Worm (Caenorhabditis elegans) whole organism, L2 larva: ENCODE measurements around the gene cnb-1.

Experiments used
- F13H6.1 ChIP-seq: sonication (generic microtip); optimal IDR thresholded peaks from 2 replicates; lab custom pipeline; 2016; ENCODE audit warnings: missing genetic modification characterization, missing compliant biosample characterization
- alr-1 ChIP-seq: fragments of 150-350 bp; optimal IDR thresholded peaks from 2 replicates; lab custom pipeline; 2014; ENCODE audit warnings: missing biosample characterization, missing genetic modification characterization
- aly-2 ChIP-seq: fragments of 150-350 bp; optimal IDR thresholded peaks from 2 replicates; lab custom pipeline; 2014; ENCODE audit warnings: missing biosample characterization, missing genetic modification characterization
- blmp-1 ChIP-seq: sonication (generic microtip); optimal IDR thresholded peaks from 2 replicates; lab custom pipeline; 2017; ENCODE audit warnings: missing genetic modification characterization, mild to moderate bottlenecking, missing compliant biosample characterization, antibody characterized with exemption, moderate library complexity; ENCODE audit not compliant: insufficient read depth
- ceh-82 ChIP-seq: fragments of 150-350 bp; optimal IDR thresholded peaks from 2 replicates; lab custom pipeline; 2014; ENCODE audit warnings: missing biosample characterization, missing genetic modification characterization
- crh-2 ChIP-seq: sonication (generic microtip); optimal IDR thresholded peaks from 2 replicates; lab custom pipeline; 2017; ENCODE audit warnings: missing biosample characterization, missing genetic modification characterization
- egl-27 ChIP-seq: sonication (generic microtip); optimal IDR thresholded peaks from 3 replicates; lab custom pipeline; 2017; ENCODE audit warnings: missing biosample characterization, missing genetic modification reagents, missing genetic modification characterization
- elt-1 ChIP-seq: fragments of 150-350 bp; optimal IDR thresholded peaks from 2 replicates; lab custom pipeline; 2014; ENCODE audit warnings: missing biosample characterization, missing genetic modification characterization
- elt-3 ChIP-seq: sonication (generic microtip); optimal IDR thresholded peaks from 2 replicates; lab custom pipeline; 2017; ENCODE audit warnings: missing biosample characterization, missing genetic modification characterization
- gmeb-1 ChIP-seq: fragments of 150-350 bp; optimal IDR thresholded peaks from 2 replicates; lab custom pipeline; 2014; ENCODE audit warnings: missing biosample characterization, missing genetic modification characterization
- lin-11 ChIP-seq: fragments of 150-350 bp; sonication (generic microtip); optimal IDR thresholded peaks from 2 replicates; lab custom pipeline; 2014; ENCODE audit warnings: missing biosample characterization, missing genetic modification characterization, inconsistent platforms, mixed read lengths
- lin-13 ChIP-seq: fragments of 150-350 bp; optimal IDR thresholded peaks from 2 replicates; lab custom pipeline; 2014; ENCODE audit warnings: missing biosample characterization, missing genetic modification reagents, missing genetic modification characterization
- lin-39 ChIP-seq: fragments of 150-350 bp; optimal IDR thresholded peaks from 2 replicates; lab custom pipeline; 2014; ENCODE audit warnings: missing biosample characterization, missing genetic modification reagents, missing genetic modification characterization
- lsy-2 ChIP-seq, 2 experiments: fragments of 150-350 bp in 1 of 2; sonication (generic microtip) in 1 of 2; optimal IDR thresholded peaks; 2 replicates each; lab custom pipeline; 2014 to 2017; ENCODE audit warnings: missing biosample characterization in 2 of 2, missing genetic modification characterization in 2 of 2
- mdl-1 ChIP-seq, 2 experiments: fragments of 150-350 bp in 1 of 2; sonication (generic microtip) in 1 of 2; optimal IDR thresholded peaks; 2 replicates each; lab custom pipeline; 2017; ENCODE audit warnings: missing biosample characterization in 2 of 2, missing genetic modification characterization in 2 of 2
- nhr-11 ChIP-seq: fragments of 150-350 bp; optimal IDR thresholded peaks from 2 replicates; lab custom pipeline; 2014; ENCODE audit warnings: missing biosample characterization, missing genetic modification characterization
- nhr-12 ChIP-seq: fragments of 150-350 bp; optimal IDR thresholded peaks from 2 replicates; lab custom pipeline; 2014; ENCODE audit warnings: missing biosample characterization, missing genetic modification characterization
- nhr-237 ChIP-seq: fragments of 150-350 bp; optimal IDR thresholded peaks from 2 replicates; lab custom pipeline; 2014; ENCODE audit warnings: missing biosample characterization, missing genetic modification characterization
- nhr-25 ChIP-seq: fragments of 150-350 bp; sonication (generic microtip); optimal IDR thresholded peaks from 3 replicates; lab custom pipeline; 2014; ENCODE audit warnings: missing biosample characterization, missing genetic modification characterization
- nhr-6 ChIP-seq: fragments of 150-350 bp; optimal IDR thresholded peaks from 2 replicates; lab custom pipeline; 2014; ENCODE audit warnings: missing biosample characterization, missing genetic modification characterization
- nhr-77 ChIP-seq: fragments of 150-350 bp; optimal IDR thresholded peaks from 2 replicates; lab custom pipeline; 2014; ENCODE audit warnings: missing biosample characterization, missing genetic modification characterization
- peb-1 ChIP-seq: fragments of 150-350 bp; optimal IDR thresholded peaks from 2 replicates; lab custom pipeline; 2014; ENCODE audit warnings: missing biosample characterization, missing genetic modification characterization
- sma-3 ChIP-seq: sonication (generic microtip); optimal IDR thresholded peaks from 2 replicates; lab custom pipeline; 2016; ENCODE audit warnings: missing genetic modification reagents, missing genetic modification characterization, missing compliant biosample characterization
- sma-9 ChIP-seq, 2 experiments: fragments of 150-350 bp in 1 of 2; sonication (generic microtip) in 1 of 2; optimal IDR thresholded peaks; 2 replicates each; lab custom pipeline; 2014 to 2016; ENCODE audit warnings: missing genetic modification characterization in 2 of 2, mild to moderate bottlenecking in 1 of 2, missing biosample characterization in 1 of 2, missing compliant biosample characterization in 1 of 2, missing genetic modification reagents in 1 of 2, moderate library complexity in 1 of 2
- unc-39 ChIP-seq: fragments of 150-350 bp; optimal IDR thresholded peaks from 2 replicates; lab custom pipeline; 2014; ENCODE audit warnings: missing biosample characterization, missing genetic modification characterization
- zag-1 ChIP-seq: fragments of 150-350 bp; optimal IDR thresholded peaks from 2 replicates; lab custom pipeline; 2014; ENCODE audit warnings: missing biosample characterization, missing genetic modification characterization
- ztf-1 ChIP-seq: fragments of 200-800 bp; sonication (Bioruptor generic); conservative IDR thresholded peaks from 2 replicates; pipeline ENCODE4 v1.3.6; 2022; ENCODE audit warnings: missing genetic modification characterization, missing compliant biosample characterization
- ztf-11 ChIP-seq: sonication (generic microtip); optimal IDR thresholded peaks from 2 replicates; lab custom pipeline; 2017; ENCODE audit warnings: missing biosample characterization, missing genetic modification characterization
- ztf-4 ChIP-seq: fragments of 150-350 bp; optimal IDR thresholded peaks from 2 replicates; lab custom pipeline; 2014; ENCODE audit warnings: missing biosample characterization, missing genetic modification characterization

The cnb-1 gene

DNA sequence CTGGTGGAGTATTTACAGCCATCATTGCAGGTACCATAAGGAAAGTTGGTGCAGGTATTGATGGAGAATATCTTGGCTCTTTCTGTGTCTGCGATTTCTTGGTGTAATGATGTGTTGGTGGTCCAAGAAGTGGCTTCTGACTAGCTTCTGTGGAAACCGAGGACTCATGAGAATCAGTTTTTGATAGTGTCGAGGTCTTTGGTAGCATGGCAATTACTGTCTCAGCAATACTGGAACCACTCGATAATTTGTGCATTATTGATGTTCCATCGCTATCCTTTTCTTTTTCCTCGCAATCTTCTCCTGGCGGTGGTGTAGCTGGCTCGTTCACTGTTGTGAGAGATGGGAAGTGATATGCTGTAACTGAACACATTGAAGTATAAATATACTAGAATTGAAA, 12.0 kb upstream of the cnb-1 start:
- TF ChIP-seq mdl-1 (tag; optimal IDR thresholded peaks at IDR 0.05; lab: Kevin White, UChicago) (no peak), blmp-1 (tag; lab: Kevin White, UChicago) (no peak), nhr-11 (no peak), sma-9 (GFP tag; optimal IDR thresholded peaks at IDR 0.05; lab: Kevin White, UChicago) (no peak), sma-9 (tag; optimal IDR thresholded peaks at IDR 0.05; lab: Kevin White, UChicago) (no peak)

DNA sequence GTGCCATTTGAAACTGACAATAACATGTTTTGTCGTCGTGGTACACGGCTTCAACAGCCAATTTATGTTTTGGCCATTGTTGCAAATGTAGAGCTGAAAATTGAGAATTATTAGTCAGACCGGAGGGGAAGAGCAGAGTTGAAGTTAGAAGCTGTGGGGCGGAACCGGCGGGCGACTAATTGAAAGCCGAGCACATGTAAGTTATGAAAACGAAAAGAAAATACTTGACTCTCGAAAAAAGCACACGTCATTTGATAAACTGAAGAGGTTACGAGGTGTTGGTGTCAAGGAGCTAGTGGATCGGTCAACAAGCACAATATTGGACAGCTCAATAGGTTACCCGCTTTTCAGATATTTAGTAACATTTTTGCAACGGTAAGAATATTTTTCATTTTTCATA, 9.4 kb upstream of the cnb-1 start, which contains the start of gene dop-5:
Gene dop-5 (minus strand): TSS at position 101 of the 400 bp plus-strand sequence.
- no peak for TF ChIP-seq gmeb-1 (tag; lab: Kevin White, UChicago)
- TF ChIP-seq, all 48 proteins: peak for 0

- TF ChIP-seq nhr-6 (tag; lab: Kevin White, UChicago), result no peak
- TF ChIP-seq nhr-25 (tag; lab: Kevin White, UChicago), result no peak
- no peak for TF ChIP-seq zag-1 (tag; lab: Kevin White, UChicago)
- no peak for TF ChIP-seq lin-13 (GFP tag; lab: Kevin White, UChicago)
- TF ChIP-seq sma-3 (GFP tag; lab: Kevin White, UChicago), result no peak
- TF ChIP-seq ceh-82 (tag; lab: Kevin White, UChicago), result no peak
- TF ChIP-seq elt-3 (tag; lab: Kevin White, UChicago), result no peak
- TF ChIP-seq crh-2 (tag; lab: Kevin White, UChicago), result no peak
- TF ChIP-seq alr-1 (tag; lab: Kevin White, UChicago), result no peak
- TF ChIP-seq aly-2 (tag; lab: Kevin White, UChicago), result no peak
- no peak for TF ChIP-seq nhr-237 (tag; lab: Kevin White, UChicago)
- TF ChIP-seq ztf-4 (tag; lab: Kevin White, UChicago), result no peak
- TF ChIP-seq, all 48 proteins: peak for 0
These were observed 3.2 kb upstream of the cnb-1 start for ce11 chrV:11372284-11372878.

- TF ChIP-seq nhr-12 (tag; lab: Kevin White, UChicago) (no peak), ztf-1 (no peak), peb-1 (tag; lab: Kevin White, UChicago) (no peak), lin-11 (tag; lab: Kevin White, UChicago) (no peak), lsy-2 (tag; optimal IDR thresholded peaks at IDR 0.05; lab: Kevin White, UChicago) (no peak), sma-3 (GFP tag; lab: Kevin White, UChicago) (no peak), unc-39 (tag; lab: Kevin White, UChicago) (no peak), nhr-77 (tag; lab: Kevin White, UChicago) (no peak), blmp-1 (tag; lab: Kevin White, UChicago) (no peak), mdl-1 (tag; optimal IDR thresholded peaks at IDR 0.05; lab: Kevin White, UChicago) (no peak), elt-1 (tag; lab: Kevin White, UChicago) (no peak), aly-2 (tag; lab: Kevin White, UChicago) (no peak), alr-1 (tag; lab: Kevin White, UChicago) (no peak), F13H6.1 (tag; lab: Kevin White, UChicago) (no peak)
- TF ChIP-seq, all 48 proteins: peak for 0
These were observed 1.6 kb upstream of the cnb-1 start for ce11 chrV:11373918-11374317.

- TF ChIP-seq lin-11 (tag; lab: Kevin White, UChicago), result no peak
- no peak for TF ChIP-seq lin-39 (tag; lab: Kevin White, UChicago)
- no peak for TF ChIP-seq ztf-11 (tag; lab: Kevin White, UChicago)
- no peak for TF ChIP-seq aly-2 (tag; lab: Kevin White, UChicago)
- no peak for TF ChIP-seq egl-27 (tag; lab: Kevin White, UChicago)
- no peak for TF ChIP-seq elt-3 (tag; lab: Kevin White, UChicago)
- TF ChIP-seq ztf-1, result no peak
These were observed 3.8 kb downstream of the cnb-1 start for ce11 chrV:11379341-11379740.

DNA sequence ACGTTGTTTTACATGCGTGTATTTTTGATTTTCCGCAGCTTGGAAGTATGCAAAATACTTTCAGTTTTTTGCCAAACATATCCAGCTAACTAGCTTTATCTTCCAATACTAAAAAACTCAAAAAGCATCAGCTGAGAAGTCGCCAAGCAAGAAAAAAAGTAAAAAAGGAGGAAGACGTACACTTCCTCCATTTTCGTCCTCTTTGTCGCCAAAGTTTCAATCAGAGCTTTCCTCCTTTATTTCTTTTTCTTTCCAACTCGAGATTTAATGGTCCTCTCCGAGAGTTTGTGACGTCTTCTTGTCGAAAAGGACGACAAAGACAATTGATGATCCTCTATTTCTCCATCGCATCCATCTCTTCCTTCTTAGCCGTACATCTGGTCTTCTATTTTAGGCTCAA, 5.0 kb downstream of the cnb-1 start:
- TF ChIP-seq sma-9 (GFP tag; optimal IDR thresholded peaks at IDR 0.05; lab: Kevin White, UChicago), result peak; percentile 16
- no peak for TF ChIP-seq sma-9 (tag; optimal IDR thresholded peaks at IDR 0.05; lab: Kevin White, UChicago)
- no peak for TF ChIP-seq crh-2 (tag; lab: Kevin White, UChicago)
